Fruit fly (Drosophila melanogaster): ENCODE results near the gene OXA1L.
A peak's percentile ranks its signal among the peaks of the same experiment; 100 is the strongest.

The OXA1L gene

DNA sequence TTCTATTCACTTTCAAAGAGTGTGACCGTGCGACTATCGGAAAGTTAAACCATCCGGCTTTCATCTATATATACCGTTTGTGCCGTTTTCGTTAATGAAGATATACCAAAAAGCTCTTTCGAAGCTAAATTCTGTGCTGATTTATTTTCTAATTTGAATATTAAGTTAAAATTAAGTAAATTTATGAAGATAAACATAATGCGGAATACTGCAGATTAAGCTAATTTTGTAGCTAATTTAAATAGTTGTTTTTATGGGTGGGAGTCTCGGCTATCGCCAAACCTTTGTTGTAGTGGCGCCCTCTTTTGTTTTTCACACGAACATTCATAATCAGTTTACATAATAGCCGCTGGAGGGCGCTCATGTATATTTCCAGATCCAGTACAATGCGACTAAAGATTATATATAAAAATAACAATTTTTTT, 12.8 kb upstream of the OXA1L start, which contains the start of gene Aps (continued):
- TF ChIP-seq CG18764 (GFP tag; optimal IDR thresholded peaks at IDR 0.05) (no peak), mirr (GFP tag; optimal IDR thresholded peaks at IDR 0.05) (no peak), CG10654 (GFP tag; optimal IDR thresholded peaks at IDR 0.05) (no peak), CG2116 (GFP tag; optimal IDR thresholded peaks at IDR 0.05) (peak; percentile 55), MESR4 (GFP tag; optimal IDR thresholded peaks at IDR 0.05) (no peak), dpn (GFP tag; optimal IDR thresholded peaks at IDR 0.05) (peak in 1 of 2 experiments; percentile 67), dati (GFP tag; IDR thresholded peaks at IDR 0.05) (no peak), CG11456 (GFP tag; IDR thresholded peaks at IDR 0.05) (peak; percentile 91), CG12155 (GFP tag; optimal IDR thresholded peaks at IDR 0.05) (peak; percentile 46), CG12104 (GFP tag; optimal IDR thresholded peaks at IDR 0.05) (no peak), al (GFP tag; IDR thresholded peaks at IDR 0.05) (0 out of 2 replicates have a peak, but pooled peaks have one; percentile 28), Neu2 (GFP tag; optimal IDR thresholded peaks at IDR 0.05; ENCODE audit: borderline replicate concordance) (no peak), CG6689 (GFP tag; IDR thresholded peaks at IDR 0.05) (no peak), Lhr (GFP tag; optimal IDR thresholded peaks at IDR 0.05) (peak; percentile 92), Dp (GFP tag; optimal IDR thresholded peaks at IDR 0.05) (peak; percentile 44), ranshi (GFP tag; IDR thresholded peaks at IDR 0.05) (no peak), slp2 (GFP tag; optimal IDR thresholded peaks at IDR 0.05) (no peak), CG2129 (GFP tag; IDR thresholded peaks at IDR 0.05; ENCODE audit: partially characterized antibody) (no peak), tna (GFP tag; IDR thresholded peaks at IDR 0.05; ENCODE audit: partially characterized antibody) (no peak), CG12299 (tag; optimal IDR thresholded peaks at IDR 0.05) (no peak), CG8089 (GFP tag; optimal IDR thresholded peaks at IDR 0.05) (no peak), Nf-YB (GFP tag; optimal IDR thresholded peaks at IDR 0.05) (peak; percentile 18), CG4707 (GFP tag; optimal IDR thresholded peaks at IDR 0.05) (no peak), Hey (tag; optimal IDR thresholded peaks at IDR 0.05) (no peak), Hr3 (GFP tag; optimal IDR thresholded peaks at IDR 0.05) (peak; percentile 60), Jarid2 (GFP tag; optimal IDR thresholded peaks at IDR 0.05) (no peak), Drgx (GFP tag; IDR thresholded peaks at IDR 0.05) (no peak), ham (GFP tag; IDR thresholded peaks at IDR 0.05) (no peak), dmrt11E (tag; optimal IDR thresholded peaks at IDR 0.05) (no peak), CG30403 (GFP tag; optimal IDR thresholded peaks at IDR 0.05) (peak; percentile 71), CG16779 (GFP tag; IDR thresholded peaks at IDR 0.05) (no peak), CG1832 (GFP tag; optimal IDR thresholded peaks at IDR 0.05) (no peak), Eip74EF (GFP tag; optimal IDR thresholded peaks at IDR 0.05) (no peak), Dbx (GFP tag; IDR thresholded peaks at IDR 0.05) (peak; percentile 60; the same call in 1 of the 3 replicates), chn (GFP tag; optimal IDR thresholded peaks at IDR 0.05) (peak; percentile 35), stc (GFP tag; IDR thresholded peaks at IDR 0.05) (no peak), CG10267 (tag; optimal IDR thresholded peaks at IDR 0.05) (peak; percentile 50)

DNA sequence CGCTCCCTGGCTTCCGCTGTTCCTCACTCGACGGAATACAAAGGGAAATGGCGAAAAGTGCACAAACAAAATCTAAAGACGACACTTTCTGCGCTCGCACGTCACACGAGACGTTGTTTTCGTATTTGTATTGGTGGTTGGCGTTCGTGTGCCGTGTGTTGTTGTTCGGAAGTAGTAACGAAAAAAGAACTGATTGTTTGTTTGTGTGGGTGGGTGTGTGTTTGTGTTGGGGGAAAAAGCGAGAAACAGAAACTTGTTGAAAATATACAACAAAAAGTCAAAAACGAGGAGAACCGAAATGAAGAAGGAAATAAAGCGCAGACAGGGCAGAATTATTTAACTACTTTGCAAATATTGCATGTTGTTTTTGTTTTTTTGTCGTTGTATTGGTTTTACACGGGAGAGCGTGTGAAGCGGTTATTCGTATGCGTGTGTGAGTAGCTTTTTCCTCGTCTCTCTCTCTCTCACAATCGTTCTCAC, 12.0 kb upstream of the OXA1L start:
- TF ChIP-seq Meics (GFP tag; optimal IDR thresholded peaks at IDR 0.05), result peak; percentile 29
- no peak for TF ChIP-seq pros (GFP tag; optimal IDR thresholded peaks at IDR 0.05)
- TF ChIP-seq Ptx1 (GFP tag; IDR thresholded peaks at IDR 0.05), result no peak
- TF ChIP-seq ssp (GFP tag; IDR thresholded peaks at IDR 0.05), result no peak
- TF ChIP-seq CG8478 (optimal IDR thresholded peaks at IDR 0.05), result peak; percentile 83
- peak; percentile 54 for TF ChIP-seq Med (GFP tag)
- peak; percentile 23 for TF ChIP-seq sug (tag; optimal IDR thresholded peaks at IDR 0.05)
- TF ChIP-seq scrt (GFP tag; optimal IDR thresholded peaks at IDR 0.05), result peak; percentile 62
- 0 out of 2 replicates have a peak, but pooled peaks have one; percentile 7 for TF ChIP-seq ara (GFP tag; IDR thresholded peaks at IDR 0.05)
- TF ChIP-seq CG10147 (GFP tag; optimal IDR thresholded peaks at IDR 0.05), result peak; percentile 20
- TF ChIP-seq cas (GFP tag; IDR thresholded peaks at IDR 0.05), result no peak
- TF ChIP-seq Deaf1 (tag; optimal IDR thresholded peaks at IDR 0.05), result peak; percentile 89
- TF ChIP-seq CG17912 (GFP tag; optimal IDR thresholded peaks at IDR 0.05), result no peak
- TF ChIP-seq dimm (GFP tag; IDR thresholded peaks at IDR 0.05), result no peak
- TF ChIP-seq Asciz (GFP tag; optimal IDR thresholded peaks at IDR 0.05), result peak; percentile 4
- TF ChIP-seq Trl (optimal IDR thresholded peaks at IDR 0.05), result peak; percentile 47 to 83
- no peak for TF ChIP-seq Trl (GFP tag; optimal IDR thresholded peaks at IDR 0.05)
